Worm (Caenorhabditis elegans): ENCODE measurements around the gene F09F9.5.

Gene F09F9.5

DNA sequence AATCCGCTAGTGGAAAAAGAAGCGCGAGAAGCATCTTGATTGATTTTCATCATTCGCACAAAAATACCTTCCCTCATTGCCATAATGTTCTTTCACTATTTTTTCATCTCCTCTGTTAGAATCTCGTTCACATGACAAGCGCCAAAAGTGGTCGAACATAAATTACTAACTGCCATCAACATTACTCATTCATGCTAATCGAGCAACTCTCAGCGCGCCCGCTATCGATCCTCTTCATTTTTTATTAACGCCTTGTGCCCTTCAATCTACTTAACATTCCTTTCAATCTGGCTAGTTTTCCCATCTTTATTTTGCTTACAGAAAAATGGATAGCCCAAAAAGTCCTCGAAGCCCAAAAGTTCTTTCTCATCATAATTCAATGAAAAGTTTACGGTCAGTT is at the start of gene F09F9.5:
Gene F09F9.5, plus strand, starts transcription at position 301 of the 400 bp plus-strand sequence.
- TF ChIP-seq C16A3.4 (tag; optimal IDR thresholded peaks at IDR 0.05), result no peak
- TF ChIP-seq ceh-8 (GFP tag; optimal IDR thresholded peaks at IDR 0.05), result no peak
- TF ChIP-seq sup-37 (GFP tag; optimal IDR thresholded peaks at IDR 0.05), result no peak
- TF ChIP-seq vab-15 (tag; optimal IDR thresholded peaks at IDR 0.05), result no peak
- no peak for TF ChIP-seq grh-1 (GFP tag; IDR thresholded peaks at IDR 0.05)
- no peak for TF ChIP-seq lir-3 (tag; optimal IDR thresholded peaks at IDR 0.05; ENCODE audit: poor library complexity)
- TF ChIP-seq ceh-82 (tag; optimal IDR thresholded peaks at IDR 0.05), result no peak
- TF ChIP-seq lin-35 (GFP tag; optimal IDR thresholded peaks at IDR 0.05), result no peak
- TF ChIP-seq aly-2 (tag; optimal IDR thresholded peaks at IDR 0.05), result no peak
- no peak for TF ChIP-seq ces-1 (GFP tag; optimal IDR thresholded peaks at IDR 0.05)

DNA sequence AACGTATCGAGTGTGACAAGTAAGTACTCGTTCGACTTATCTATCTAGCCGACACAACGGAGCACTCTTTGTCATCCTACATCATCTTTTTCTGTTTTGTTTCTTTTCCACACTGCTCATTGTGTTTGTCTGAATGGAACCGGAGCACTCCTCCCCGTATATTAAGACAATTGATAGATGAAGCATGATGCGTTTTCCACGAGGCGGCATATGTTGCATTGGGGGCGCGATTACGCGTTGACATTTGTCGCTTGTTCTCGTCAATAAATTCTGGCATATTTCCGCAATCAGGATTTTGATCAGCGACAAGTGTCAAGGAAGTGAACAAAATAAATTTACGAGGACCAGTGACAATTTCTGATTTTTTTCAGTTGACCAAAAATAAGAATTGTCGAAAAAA is 49.5 kb upstream of the F09F9.5 start:
- TF ChIP-seq unc-62 (GFP tag; optimal IDR thresholded peaks at IDR 0.05), result no peak
- peak; percentile 62 for TF ChIP-seq lin-14 (GFP tag; optimal IDR thresholded peaks at IDR 0.05)
- TF ChIP-seq nhr-71 (tag; optimal IDR thresholded peaks at IDR 0.05), result peak; percentile 2

DNA sequence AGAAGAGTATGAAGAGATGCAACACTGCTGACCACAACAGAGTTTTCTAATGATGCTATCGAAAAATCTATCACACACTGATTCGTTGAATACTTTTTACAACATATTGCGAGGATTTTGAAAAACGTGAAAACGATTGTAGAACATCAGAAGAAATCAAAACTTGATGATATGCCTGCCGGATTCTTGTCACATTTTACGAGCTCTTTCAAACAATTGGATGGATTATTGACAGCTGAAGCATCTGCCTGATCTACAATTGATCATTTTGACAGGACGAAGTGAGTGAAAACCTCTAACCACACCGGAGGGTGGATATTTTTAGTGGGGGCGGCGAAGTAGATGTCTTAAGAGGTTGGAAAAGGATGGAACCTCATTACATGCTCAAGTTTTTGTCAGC is 45.2 kb upstream of the F09F9.5 start:
- TF ChIP-seq unc-98 (GFP tag; IDR thresholded peaks at IDR 0.05) (no peak), sup-37 (GFP tag; optimal IDR thresholded peaks at IDR 0.05) (no peak), tbx-2 (tag; optimal IDR thresholded peaks at IDR 0.05) (no peak), tlp-1 (tag; optimal IDR thresholded peaks at IDR 0.05) (no peak), ztf-11 (tag; optimal IDR thresholded peaks at IDR 0.05) (no peak), ceh-90 (tag; optimal IDR thresholded peaks at IDR 0.05) (no peak), nhr-47 (tag; optimal IDR thresholded peaks at IDR 0.05) (no peak), C04F5.9 (tag; optimal IDR thresholded peaks at IDR 0.05) (no peak), unc-130 (tag; optimal IDR thresholded peaks at IDR 0.05) (no peak), grh-1 (GFP tag; IDR thresholded peaks at IDR 0.05) (no peak), aha-1 (tag; optimal IDR thresholded peaks at IDR 0.05) (no peak), pax-3 (tag; optimal IDR thresholded peaks at IDR 0.05) (no peak), F16B12.6 (tag; optimal IDR thresholded peaks at IDR 0.05) (no peak), nhr-85 (tag) (no peak), snpc-4 (tag; optimal IDR thresholded peaks at IDR 0.05) (no peak), nhr-20 (tag; optimal IDR thresholded peaks at IDR 0.05) (no peak)

DNA sequence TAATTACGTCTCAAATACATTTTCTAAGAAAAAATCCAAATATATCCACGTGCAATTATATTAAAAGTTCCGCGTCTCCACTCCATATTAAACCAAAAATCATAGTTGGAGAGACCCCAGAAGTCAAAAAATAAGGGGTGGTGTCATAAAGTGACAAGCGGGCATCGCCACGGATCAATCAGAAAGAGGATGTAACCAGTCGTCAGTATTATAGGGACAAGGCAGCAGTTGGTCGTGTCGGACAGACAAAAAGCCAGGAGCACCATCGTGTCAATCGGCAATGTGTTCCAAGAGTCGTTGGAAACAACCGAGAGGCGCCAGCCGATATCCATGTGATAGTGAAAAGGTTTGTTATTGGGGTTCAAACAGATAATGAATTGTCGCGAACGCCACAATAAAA is 41.8 kb upstream of the F09F9.5 start:
- peak; percentile 53 for TF ChIP-seq nhr-71 (tag; optimal IDR thresholded peaks at IDR 0.05)
- no peak for TF ChIP-seq swsn-7 (tag; optimal IDR thresholded peaks at IDR 0.05)
- no peak for TF ChIP-seq nhr-90 (tag; optimal IDR thresholded peaks at IDR 0.05; ENCODE audit: poor library complexity)
- TF ChIP-seq tbx-2 (tag; optimal IDR thresholded peaks at IDR 0.05), result peak; percentile 2
- peak; percentile 18 for TF ChIP-seq unc-130 (tag; optimal IDR thresholded peaks at IDR 0.05)
- peak; percentile 69 for TF ChIP-seq lin-14 (GFP tag; optimal IDR thresholded peaks at IDR 0.05)
- TF ChIP-seq rnt-1 (tag; optimal IDR thresholded peaks at IDR 0.05), result peak; percentile 55

DNA sequence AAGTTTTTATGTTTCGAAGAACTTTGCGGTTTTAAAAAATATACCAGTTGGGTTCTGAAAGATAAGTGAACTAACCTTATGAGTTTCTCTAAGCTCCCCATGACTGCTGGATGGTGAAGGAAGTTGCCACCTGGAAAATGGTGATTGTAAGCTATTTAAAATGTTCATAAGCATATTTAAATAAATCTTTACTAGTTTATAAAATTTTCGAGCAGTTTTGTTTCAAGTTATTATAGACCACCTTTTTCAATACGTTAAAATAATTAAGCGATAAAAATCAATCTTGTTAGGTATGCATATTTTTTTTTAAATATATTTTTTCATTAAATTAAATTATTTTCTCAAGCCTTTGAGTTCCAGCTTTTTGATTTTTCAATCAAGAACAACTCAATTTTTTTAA is 38.5 kb upstream of the F09F9.5 start, which contains the start of gene T06F4.1:
Gene T06F4.1, minus strand, starts transcription at position 101 of the 400 bp plus-strand sequence.
- no peak for TF ChIP-seq ces-1 (GFP tag; optimal IDR thresholded peaks at IDR 0.05)
- TF ChIP-seq ceh-8 (GFP tag; optimal IDR thresholded peaks at IDR 0.05), result no peak
- no peak for TF ChIP-seq ets-5 (GFP tag; IDR thresholded peaks at IDR 0.05)

DNA sequence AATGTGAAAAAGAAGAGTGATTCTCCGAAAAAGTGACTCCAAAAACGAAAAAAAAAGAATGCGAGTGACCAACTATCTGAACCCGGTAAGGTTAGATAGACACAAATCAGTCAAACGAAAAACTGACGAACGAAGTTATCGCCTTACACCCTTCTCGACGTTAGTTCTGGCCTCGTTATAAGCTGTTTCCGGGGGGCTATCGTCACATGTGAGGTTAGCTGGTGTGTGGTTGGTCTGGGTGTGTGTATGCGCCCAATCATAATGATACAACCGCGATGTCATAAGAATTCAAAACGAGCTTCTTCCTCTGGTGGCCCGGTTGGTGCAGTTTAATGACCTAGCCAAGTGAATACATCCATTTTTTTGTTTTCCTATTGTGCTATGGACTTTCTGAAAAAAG is 32.2 kb upstream of the F09F9.5 start:
- TF ChIP-seq aly-2 (tag; optimal IDR thresholded peaks at IDR 0.05) (no peak), irx-1 (tag; optimal IDR thresholded peaks at IDR 0.05) (no peak)

Measured in whole organism, L1 larva.